Worm (Caenorhabditis elegans): ENCODE data around the gene elpc-3.
A peak's percentile ranks its signal among the peaks of the same experiment; 100 is the strongest.

The elpc-3 gene

ce11 chrV:12181310-12181709 is at the start of gene elpc-3:
Gene elpc-3, minus strand, starts transcription at chrV:12181410.
- no peak for TF ChIP-seq Y5F2A.4 (GFP tag; optimal IDR thresholded peaks at IDR 0.05)

ce11 chrV:12213027-12213426 is 31.8 kb upstream of the elpc-3 start, which contains the start of gene vab-8:
Gene vab-8, plus strand, starts transcription at chrV:12213327.
- TF ChIP-seq dpl-1 (GFP tag; optimal IDR thresholded peaks at IDR 0.05): no peak
- TF ChIP-seq zip-11 (GFP tag; IDR thresholded peaks at IDR 0.05): no peak
- TF ChIP-seq nhr-28 (tag; optimal IDR thresholded peaks at IDR 0.05): peak; percentile 46
- no peak for TF ChIP-seq F49E8.2 (tag; optimal IDR thresholded peaks at IDR 0.05; ENCODE audit: borderline replicate concordance)
- TF ChIP-seq aha-1 (tag): no peak
- TF ChIP-seq egl-43 (GFP tag; IDR thresholded peaks at IDR 0.05): no peak
- TF ChIP-seq hlh-11 (tag; optimal IDR thresholded peaks at IDR 0.05): peak; percentile 7
- no peak for TF ChIP-seq ceh-28 (tag; optimal IDR thresholded peaks at IDR 0.05)
- TF ChIP-seq zip-2 (tag; optimal IDR thresholded peaks at IDR 0.05): no peak
- TF ChIP-seq nhr-237 (tag; optimal IDR thresholded peaks at IDR 0.05): no peak
- TF ChIP-seq nhr-6 (tag; optimal IDR thresholded peaks at IDR 0.05): no peak
- TF ChIP-seq hlh-30 (tag; optimal IDR thresholded peaks at IDR 0.05; ENCODE audit: insufficient read depth): no peak
- TF ChIP-seq mxl-2 (GFP tag; conservative IDR thresholded peaks at IDR 0.05): no peak
- TF ChIP-seq Y5F2A.4 (GFP tag; optimal IDR thresholded peaks at IDR 0.05): no peak
- no peak for TF ChIP-seq dve-1 (tag; optimal IDR thresholded peaks at IDR 0.05; ENCODE audit: insufficient read depth)
- TF ChIP-seq nhr-41 (GFP tag; IDR thresholded peaks at IDR 0.05): no peak
- TF ChIP-seq mdl-1 (tag; optimal IDR thresholded peaks at IDR 0.05): no peak
- TF ChIP-seq Y75B8A.6 (GFP tag; IDR thresholded peaks at IDR 0.05): no peak
- TF ChIP-seq lin-13 (GFP tag; optimal IDR thresholded peaks at IDR 0.05): no peak
- no peak for TF ChIP-seq gei-8 (GFP tag; optimal IDR thresholded peaks at IDR 0.05)
- peak; percentile 39; the same call in 1 of the 2 replicates for TF ChIP-seq dmd-6 (GFP tag; IDR thresholded peaks at IDR 0.05)
- TF ChIP-seq D1046.2 (GFP tag; IDR thresholded peaks at IDR 0.05): no peak
- no peak for TF ChIP-seq ceh-82 (tag; optimal IDR thresholded peaks at IDR 0.05)
- no peak for TF ChIP-seq nhr-76 (tag; optimal IDR thresholded peaks at IDR 0.05)
- TF ChIP-seq zfp-3 (GFP tag; conservative IDR thresholded peaks at IDR 0.05): no peak
- TF ChIP-seq spr-3 (GFP tag; optimal IDR thresholded peaks at IDR 0.05): no peak
- no peak for TF ChIP-seq F44E2.7 (GFP tag; IDR thresholded peaks at IDR 0.05)
- TF ChIP-seq lir-3 (tag; optimal IDR thresholded peaks at IDR 0.05): no peak
- no peak for TF ChIP-seq F26F4.8 (GFP tag; conservative IDR thresholded peaks at IDR 0.05)
- no peak for TF ChIP-seq dmd-8 (GFP tag; IDR thresholded peaks at IDR 0.05)
- TF ChIP-seq daf-12 (tag; optimal IDR thresholded peaks at IDR 0.05): no peak
- TF ChIP-seq lin-38 (GFP tag; IDR thresholded peaks at IDR 0.05): no peak
- no peak for TF ChIP-seq ceh-62 (tag; optimal IDR thresholded peaks at IDR 0.05)
- no peak for TF ChIP-seq hmg-1.1 (GFP tag; IDR thresholded peaks at IDR 0.05)
- peak; percentile 34 for TF ChIP-seq pqm-1 (tag; optimal IDR thresholded peaks at IDR 0.05)
- TF ChIP-seq ces-1 (GFP tag; optimal IDR thresholded peaks at IDR 0.05): no peak

- TF ChIP-seq aha-1 (tag) (peak; percentile 78), ces-1 (GFP tag; optimal IDR thresholded peaks at IDR 0.05) (peak; percentile 21), php-3 (GFP tag; IDR thresholded peaks at IDR 0.05) (no peak)
Observed at ce11 chrV:12211090-12211489, 29.9 kb upstream of the elpc-3 start.

- TF ChIP-seq dmd-6 (GFP tag; IDR thresholded peaks at IDR 0.05): no peak
- TF ChIP-seq ces-1 (GFP tag; optimal IDR thresholded peaks at IDR 0.05): peak; percentile 34
Observed at ce11 chrV:12209951-12210350, 28.7 kb upstream of the elpc-3 start.

Measured in whole organism, L4 larva.